Worm (Caenorhabditis elegans) whole organism, dauer: ENCODE data around the gene cyp-42A1.

Source experiments
- unc-62 ChIP-seq: sonication (generic microtip); optimal IDR thresholded peaks from 2 replicates; lab custom pipeline; 2017; ENCODE audit warnings: missing biosample characterization, missing genetic modification reagents, missing genetic modification characterization

Gene cyp-42A1

DNA sequence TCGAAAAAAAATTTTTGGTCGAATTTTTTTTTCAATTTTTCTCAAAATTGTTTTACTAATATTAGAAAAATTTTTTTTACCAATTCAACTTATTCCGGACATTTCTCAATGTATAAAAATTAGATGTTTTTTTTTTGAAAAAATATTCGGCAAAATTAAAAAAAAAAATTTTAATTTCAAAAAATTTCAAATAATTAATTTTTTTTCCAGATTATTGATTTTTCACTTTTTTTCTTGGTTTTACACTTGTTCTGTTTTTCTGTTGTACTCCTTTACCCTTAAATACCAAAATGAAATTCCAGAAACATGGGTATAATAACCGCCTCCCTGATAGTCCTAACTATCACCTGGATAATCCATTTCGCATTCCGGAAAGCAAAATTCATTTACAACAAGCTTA lies at the start of gene cyp-42A1:
Gene cyp-42A1, plus strand, starts transcription at position 301 of the 400 bp plus-strand sequence.
- TF ChIP-seq unc-62 (GFP tag; lab: Kevin White, UChicago), result no peak

ce11 chrV:18868517-18868916 lies 43.3 kb upstream of the cyp-42A1 start:
- no peak for TF ChIP-seq unc-62 (GFP tag; lab: Kevin White, UChicago)

ce11 chrV:18870955-18871354 lies 40.9 kb upstream of the cyp-42A1 start:
- no peak for TF ChIP-seq unc-62 (GFP tag; lab: Kevin White, UChicago)

ce11 chrV:18873833-18874232 lies 38.0 kb upstream of the cyp-42A1 start, which contains the start of gene ceh-51:
Gene ceh-51, plus strand, starts transcription at chrV:18874133.
- no peak for TF ChIP-seq unc-62 (GFP tag; lab: Kevin White, UChicago)

DNA sequence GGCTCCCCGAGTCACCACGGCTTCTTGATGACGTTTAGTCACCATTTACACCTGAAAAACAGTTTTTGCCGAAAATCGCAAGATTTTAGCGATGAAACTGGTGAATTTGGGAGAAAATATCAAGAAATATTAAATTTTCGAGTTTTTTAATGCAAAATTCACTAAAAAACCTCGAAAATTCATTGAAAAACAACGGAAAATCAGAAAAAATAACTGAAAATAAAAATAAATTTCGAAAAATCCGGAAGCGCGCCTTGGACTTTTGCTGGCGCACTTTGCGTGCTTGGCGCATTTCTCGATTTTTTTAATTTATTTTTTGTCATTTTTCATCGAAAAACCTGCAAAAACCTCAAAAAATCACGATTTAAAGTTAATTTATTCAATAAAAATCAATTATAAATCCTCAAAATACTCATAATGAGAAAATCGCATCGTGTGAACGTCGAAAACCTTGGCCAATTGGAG lies 16.9 kb upstream of the cyp-42A1 start, which contains the start of gene emb-4:
Gene emb-4, minus strand, starts transcription at position 51 of the 465 bp plus-strand sequence.
- no peak for TF ChIP-seq unc-62 (GFP tag; lab: Kevin White, UChicago)

DNA sequence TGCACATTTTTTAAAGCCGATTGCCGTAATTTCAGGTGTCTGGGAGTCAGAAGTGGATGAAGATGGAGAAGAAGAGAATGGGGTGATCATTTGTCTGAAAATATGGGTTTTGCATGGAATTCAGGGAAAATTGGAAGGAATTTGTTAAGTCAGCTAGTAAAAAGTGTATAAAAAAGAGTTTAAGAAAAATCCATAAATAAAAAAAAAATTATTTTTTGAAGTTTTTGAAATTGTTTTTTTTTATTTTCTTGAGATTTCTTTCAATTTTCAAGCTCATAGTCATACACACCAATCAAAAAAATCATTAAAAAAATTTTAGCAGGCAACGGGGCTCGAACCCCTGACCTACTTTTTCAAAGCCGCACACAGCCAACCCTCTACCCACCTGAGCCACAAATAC lies 11.4 kb upstream of the cyp-42A1 start, which contains the start of gene nhr-243:
Gene nhr-243, minus strand, starts transcription at position 101 of the 400 bp plus-strand sequence.
- TF ChIP-seq unc-62 (GFP tag; lab: Kevin White, UChicago), result no peak

DNA sequence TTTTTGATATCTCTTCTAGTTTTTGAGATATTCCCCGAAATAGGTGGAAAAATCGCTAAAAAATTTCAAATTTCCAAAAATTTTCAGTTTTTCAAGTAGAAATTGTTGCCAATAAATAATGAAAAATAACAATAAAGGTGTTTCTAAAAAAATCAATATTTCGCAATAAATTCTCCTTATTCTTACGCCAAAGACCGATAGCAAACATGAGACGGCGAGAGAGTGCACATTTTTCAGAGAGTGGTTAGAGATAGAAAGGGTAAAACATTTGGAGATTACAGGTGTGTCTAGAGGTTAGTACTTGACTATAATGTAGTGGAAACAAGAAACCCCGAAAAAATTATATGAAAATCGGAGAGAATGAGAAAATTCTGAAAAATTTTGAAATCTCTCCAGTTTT lies 10.3 kb upstream of the cyp-42A1 start:
- no peak for TF ChIP-seq unc-62 (GFP tag; lab: Kevin White, UChicago)

DNA sequence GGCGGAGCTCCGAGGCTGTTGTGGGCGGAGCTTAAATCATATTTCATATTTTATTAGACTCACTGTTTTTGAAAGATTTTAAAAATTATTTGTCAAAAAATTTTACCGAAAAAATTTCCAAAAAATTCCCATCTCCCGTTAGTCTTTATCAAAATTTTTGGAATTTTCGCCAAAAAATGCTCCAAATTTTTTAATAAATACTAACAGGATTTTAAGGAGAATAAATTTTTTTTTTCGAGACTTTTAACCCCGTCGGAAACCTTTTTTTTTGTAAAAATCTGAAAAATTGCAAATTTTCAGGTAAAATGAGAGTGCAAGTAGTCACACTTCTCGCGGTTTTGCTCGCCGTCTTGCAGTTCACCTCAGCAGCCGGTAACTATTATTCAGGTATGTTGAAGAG lies 8.4 kb upstream of the cyp-42A1 start, which contains the start of gene mihp-2:
Gene mihp-2, plus strand, starts transcription at position 301 of the 400 bp plus-strand sequence.
- TF ChIP-seq unc-62 (GFP tag; lab: Kevin White, UChicago), result no peak

ce11 chrV:18907519-18907918 lies 4.3 kb upstream of the cyp-42A1 start:
- TF ChIP-seq unc-62 (GFP tag; lab: Kevin White, UChicago), result no peak

ce11 chrV:18909682-18910081 lies 2.2 kb upstream of the cyp-42A1 start:
- TF ChIP-seq unc-62 (GFP tag; lab: Kevin White, UChicago), result no peak

ce11 chrV:18912555-18912954 lies 719 bp downstream of the cyp-42A1 start:
- TF ChIP-seq unc-62 (GFP tag; lab: Kevin White, UChicago), result no peak

DNA sequence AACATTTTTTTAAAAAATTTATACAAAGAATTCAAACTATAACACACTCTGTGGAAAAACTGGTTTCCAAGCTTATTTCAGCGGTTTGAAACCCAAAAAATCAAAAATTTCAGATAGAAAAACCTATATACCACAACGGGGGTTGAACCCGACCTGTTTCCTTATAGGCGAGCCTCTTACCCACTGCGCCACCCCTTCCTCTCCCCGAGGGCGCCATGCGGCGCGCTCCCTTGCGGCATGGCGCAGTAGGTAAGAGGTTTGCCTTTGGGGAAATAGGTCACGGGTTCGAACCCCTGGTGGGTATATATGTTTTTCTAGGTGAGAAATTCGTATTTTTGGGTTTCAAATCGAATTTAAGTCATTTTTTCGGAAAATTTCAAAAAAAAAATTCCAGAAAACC lies 1.3 kb downstream of the cyp-42A1 start:
- no peak for TF ChIP-seq unc-62 (GFP tag; lab: Kevin White, UChicago)

ce11 chrV:18917396-18917795 lies 5.6 kb downstream of the cyp-42A1 start:
- TF ChIP-seq unc-62 (GFP tag; lab: Kevin White, UChicago), result no peak

DNA sequence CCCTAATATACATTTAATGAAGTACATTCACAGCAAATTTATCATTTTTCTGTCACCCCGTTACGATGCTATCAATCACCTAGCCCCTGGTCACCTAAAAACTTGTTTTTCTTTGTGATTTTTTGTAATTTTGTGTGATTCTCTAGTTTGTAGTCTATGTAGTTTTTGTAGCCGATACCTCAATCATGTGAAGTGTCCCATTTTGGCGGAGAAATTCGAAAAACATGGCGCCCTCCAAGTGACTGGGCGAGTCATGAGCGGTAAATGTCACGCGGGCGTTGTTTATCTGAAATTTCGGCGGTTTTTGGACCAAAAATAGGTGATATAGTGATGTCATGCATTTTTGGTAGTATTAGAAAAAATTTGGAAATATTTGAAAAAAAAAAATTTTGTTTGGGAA lies 18.9 kb downstream of the cyp-42A1 start:
- TF ChIP-seq unc-62 (GFP tag; lab: Kevin White, UChicago), result no peak

- TF ChIP-seq unc-62 (GFP tag; lab: Kevin White, UChicago), result no peak
These were observed 19.4 kb downstream of the cyp-42A1 start, which contains the start of gene ptr-22 for ce11 chrV:18931279-18931678. Gene ptr-22, minus strand, starts transcription at chrV:18931379.

DNA sequence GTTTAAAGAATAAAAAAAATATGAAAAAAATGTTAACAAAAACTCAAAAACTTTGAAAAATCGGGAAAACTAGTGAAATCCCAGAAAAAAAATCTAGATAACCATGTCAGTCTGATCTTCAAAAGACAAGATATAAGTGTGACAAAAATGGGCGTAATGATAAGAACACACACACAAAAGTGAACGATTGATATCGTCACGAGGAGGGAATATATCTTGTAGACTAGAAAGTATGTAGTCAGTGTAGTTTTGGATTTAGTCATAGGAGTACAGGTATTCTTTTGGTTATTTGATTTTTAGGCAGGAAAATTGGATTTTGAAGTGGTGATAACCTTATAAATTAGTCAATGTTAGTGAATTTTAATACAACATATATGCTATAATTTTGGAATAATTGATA lies 22.7 kb downstream of the cyp-42A1 start:
- TF ChIP-seq unc-62 (GFP tag; lab: Kevin White, UChicago), result no peak

- no peak for TF ChIP-seq unc-62 (GFP tag; lab: Kevin White, UChicago)
These were observed 25.7 kb downstream of the cyp-42A1 start for ce11 chrV:18937578-18937977.
